Worm (Caenorhabditis elegans): ENCODE data around the gene K02F3.2.

- TF ChIP-seq ama-1 (optimal IDR thresholded peaks at IDR 0.05) (no peak), aly-1 (tag; optimal IDR thresholded peaks at IDR 0.05) (no peak), pes-1 (GFP tag; IDR thresholded peaks at IDR 0.05) (no peak), flt-1 (GFP tag; IDR thresholded peaks at IDR 0.05) (no peak), tbx-11 (GFP tag; IDR thresholded peaks at IDR 0.05) (no peak), ceh-13 (GFP tag; optimal IDR thresholded peaks at IDR 0.05) (no peak), tra-4 (tag; optimal IDR thresholded peaks at IDR 0.05) (no peak), hmg-4 (GFP tag; optimal IDR thresholded peaks at IDR 0.05) (no peak)
Measured at ce11 chrIII:896904-897303, 51.3 kb downstream of the K02F3.2 start.
